Fruit fly (Drosophila melanogaster): Measurements from ENCODE around the gene mRpS21.

The mRpS21 gene

DNA sequence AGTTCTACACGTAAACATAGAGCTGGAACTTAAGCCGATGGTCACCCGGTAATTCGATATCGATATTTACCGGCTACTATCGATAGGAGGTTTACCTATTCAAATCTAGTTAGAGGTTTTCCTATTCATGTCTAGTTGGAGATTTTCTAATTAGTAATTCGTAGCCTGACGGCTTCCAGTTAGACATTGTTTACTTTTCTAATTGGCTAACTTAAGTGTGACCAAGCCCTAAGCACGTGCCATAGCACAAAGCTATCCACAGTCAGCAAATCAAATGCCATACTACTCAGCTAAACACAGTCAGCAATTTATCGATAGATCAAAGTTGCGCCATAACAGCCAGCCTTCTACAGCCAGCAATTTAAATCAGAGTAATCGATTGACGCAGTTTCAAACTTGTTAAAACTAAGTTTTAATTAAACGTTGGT, 21.4 kb upstream of the mRpS21 start, which contains the start of gene Dpm3 (continued):
- TF ChIP-seq fd96Cb (tag; optimal IDR thresholded peaks at IDR 0.05) = no peak
- no peak for TF ChIP-seq Meics (GFP tag; optimal IDR thresholded peaks at IDR 0.05)
- peak; percentile 28 for TF ChIP-seq pnt (GFP tag; optimal IDR thresholded peaks at IDR 0.05)
- no peak for TF ChIP-seq CG14014 (GFP tag; IDR thresholded peaks at IDR 0.05)
- TF ChIP-seq crp (GFP tag; optimal IDR thresholded peaks at IDR 0.05) = peak in 1 of 2 experiments; percentile 18
- peak; percentile 38 for TF ChIP-seq CG9609 (GFP tag; optimal IDR thresholded peaks at IDR 0.05)
- TF ChIP-seq mld (GFP tag; IDR thresholded peaks at IDR 0.05; ENCODE audit: partially characterized antibody) = peak; percentile 75; the same call in 2 of the 3 replicates
- no peak for TF ChIP-seq kah (GFP tag; optimal IDR thresholded peaks at IDR 0.05)
- peak; percentile 70 for TF ChIP-seq shn (GFP tag; optimal IDR thresholded peaks at IDR 0.05)
- no peak for TF ChIP-seq ase (GFP tag; IDR thresholded peaks at IDR 0.05)
- no peak for TF ChIP-seq ewg (GFP tag; optimal IDR thresholded peaks at IDR 0.05)

DNA sequence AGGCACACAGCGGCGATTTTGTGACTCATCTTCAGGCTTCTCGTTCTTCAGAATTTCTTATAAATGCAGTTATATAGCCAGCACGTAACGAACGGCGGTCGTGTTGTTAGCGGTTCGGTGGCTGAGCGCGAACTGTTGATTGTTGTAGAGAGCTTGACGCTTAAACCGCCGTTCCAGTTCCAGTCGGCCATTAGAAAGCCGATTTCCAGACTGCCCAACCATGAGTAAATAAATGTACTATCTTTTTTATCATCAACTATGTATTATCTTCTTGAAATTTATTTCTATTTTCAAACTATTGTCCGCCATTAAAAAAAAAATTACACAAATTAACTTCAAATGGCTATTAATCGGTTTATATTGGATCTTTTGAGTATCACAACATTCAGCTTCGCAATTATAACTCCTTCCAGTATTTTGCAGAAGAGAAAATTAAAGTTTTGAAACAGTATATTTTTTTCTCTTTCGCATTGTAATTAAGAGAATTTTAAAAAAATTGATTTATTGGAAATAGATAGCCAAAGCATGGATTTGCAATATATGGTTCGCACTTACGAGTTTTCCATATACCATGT, 20.2 kb upstream of the mRpS21 start, which contains the start of gene GILT1:
Gene GILT1 (minus strand): TSS at position 141 of the 575 bp plus-strand sequence.
- no peak for TF ChIP-seq cg (GFP tag; optimal IDR thresholded peaks at IDR 0.05)
- no peak for TF ChIP-seq D19B (GFP tag; optimal IDR thresholded peaks at IDR 0.05)
- no peak for TF ChIP-seq CG4328 (GFP tag; optimal IDR thresholded peaks at IDR 0.05)
- no peak for TF ChIP-seq Oaz (GFP tag; IDR thresholded peaks at IDR 0.05)
- no peak for TF ChIP-seq D (optimal IDR thresholded peaks at IDR 0.05)
- TF ChIP-seq D (GFP tag; optimal IDR thresholded peaks at IDR 0.05) = no peak
- TF ChIP-seq CG12219 (GFP tag; optimal IDR thresholded peaks at IDR 0.05) = no peak
- no peak for TF ChIP-seq CG8924 (tag; optimal IDR thresholded peaks at IDR 0.05)
- peak; percentile 13 for TF ChIP-seq Deaf1 (tag; optimal IDR thresholded peaks at IDR 0.05)
- peak; percentile 6 for TF ChIP-seq stwl (tag; optimal IDR thresholded peaks at IDR 0.05)
- TF ChIP-seq CG17328 (GFP tag; IDR thresholded peaks at IDR 0.05) = 0 out of 2 replicates have a peak, but pooled peaks have one; percentile 13
- no peak for TF ChIP-seq CG17568 (GFP tag; optimal IDR thresholded peaks at IDR 0.05)
- TF ChIP-seq CG34422 (GFP tag; IDR thresholded peaks at IDR 0.05) = 0 out of 3 replicates have a peak, but pooled peaks have one; percentile 35
- no peak for TF ChIP-seq CG10366 (GFP tag; IDR thresholded peaks at IDR 0.05)
- TF ChIP-seq CG31441 (GFP tag; IDR thresholded peaks at IDR 0.05) = no peak
- TF ChIP-seq CG12659 (GFP tag; optimal IDR thresholded peaks at IDR 0.05) = peak; percentile 18
- TF ChIP-seq oc (tag; optimal IDR thresholded peaks at IDR 0.05) = peak; percentile 5
- TF ChIP-seq klu (GFP tag; IDR thresholded peaks at IDR 0.05) = no peak
- TF ChIP-seq Jarid2 (GFP tag; optimal IDR thresholded peaks at IDR 0.05) = peak; percentile 65
- TF ChIP-seq CG18011 (GFP tag; optimal IDR thresholded peaks at IDR 0.05) = peak; percentile 96
- no peak for TF ChIP-seq NK7.1 (GFP tag; optimal IDR thresholded peaks at IDR 0.05)
- TF ChIP-seq CG12071 (GFP tag; optimal IDR thresholded peaks at IDR 0.05) = no peak
- no peak for TF ChIP-seq Tbp (GFP tag; optimal IDR thresholded peaks at IDR 0.05)
- TF ChIP-seq unc-4 (GFP tag; IDR thresholded peaks at IDR 0.05; ENCODE audit: partially characterized antibody) = 0 out of 2 replicates have a peak, but pooled peaks have one; percentile 16
- TF ChIP-seq CG3163 (GFP tag; optimal IDR thresholded peaks at IDR 0.05) = peak; percentile 91
- TF ChIP-seq Med (GFP tag) = peak; percentile 59
- TF ChIP-seq chinmo (GFP tag; IDR thresholded peaks at IDR 0.05; ENCODE audit: partially characterized antibody) = 0 out of 4 replicates have a peak, but pooled peaks have one; percentile 62
- TF ChIP-seq so (GFP tag; IDR thresholded peaks at IDR 0.05) = no peak
- no peak for TF ChIP-seq Optix (GFP tag; IDR thresholded peaks at IDR 0.05)
- TF ChIP-seq Hey (tag; optimal IDR thresholded peaks at IDR 0.05) = no peak
- peak; percentile 0 for TF ChIP-seq pzg (GFP tag; optimal IDR thresholded peaks at IDR 0.05)
- TF ChIP-seq CG2678 (tag; optimal IDR thresholded peaks at IDR 0.05) = peak; percentile 7
- TF ChIP-seq Ssrp (tag; optimal IDR thresholded peaks at IDR 0.05) = no peak
- TF ChIP-seq Adf1 (GFP tag; IDR thresholded peaks at IDR 0.05) = no peak
- TF ChIP-seq Xrp1 (GFP tag; IDR thresholded peaks at IDR 0.05) = 0 out of 2 replicates have a peak, but pooled peaks have one; percentile 9
- TF ChIP-seq NC2β (GFP tag; optimal IDR thresholded peaks at IDR 0.05) = no peak
- peak; percentile 10 for TF ChIP-seq kay (GFP tag; optimal IDR thresholded peaks at IDR 0.05)
- no peak for TF ChIP-seq CG31388 (GFP tag; optimal IDR thresholded peaks at IDR 0.05)
